Worm (Caenorhabditis elegans): ENCODE measurements around the gene B0507.4.

DNA sequence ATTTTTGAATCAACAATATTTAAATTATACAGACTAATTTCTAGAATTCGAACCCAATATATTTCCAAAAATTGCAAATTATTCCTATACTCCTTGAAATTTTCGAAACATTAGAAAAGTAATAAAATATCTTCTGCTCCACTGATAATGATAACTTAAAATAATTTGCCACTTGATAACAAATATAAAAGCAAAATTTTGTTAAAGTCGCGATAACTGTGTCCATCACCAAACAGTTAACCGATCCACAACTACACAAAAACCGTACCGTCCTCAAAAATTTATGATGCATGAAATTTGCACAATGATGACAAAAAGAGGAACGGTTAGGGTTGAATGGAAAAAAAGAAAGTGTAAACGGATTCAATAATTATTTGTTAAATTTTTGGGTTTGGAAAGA lies 43.7 kb downstream of the B0507.4 start:
- TF ChIP-seq nhr-237 (tag; optimal IDR thresholded peaks at IDR 0.05) (no peak), lin-15B (tag; optimal IDR thresholded peaks at IDR 0.05) (no peak), pax-3 (tag; optimal IDR thresholded peaks at IDR 0.05) (no peak), nhr-28 (tag; optimal IDR thresholded peaks at IDR 0.05) (no peak), nhr-84 (tag; optimal IDR thresholded peaks at IDR 0.05) (no peak), nhr-12 (tag; optimal IDR thresholded peaks at IDR 0.05) (no peak), nhr-90 (tag; optimal IDR thresholded peaks at IDR 0.05; ENCODE audit: poor library complexity) (no peak), jun-1 (tag; optimal IDR thresholded peaks at IDR 0.05) (no peak), snpc-4 (tag; optimal IDR thresholded peaks at IDR 0.05) (no peak), unc-62 (GFP tag; optimal IDR thresholded peaks at IDR 0.05) (no peak), ces-1 (GFP tag; optimal IDR thresholded peaks at IDR 0.05) (no peak), ceh-88 (GFP tag; IDR thresholded peaks at IDR 0.05) (no peak), nhr-47 (tag; optimal IDR thresholded peaks at IDR 0.05) (no peak), egl-27 (tag; optimal IDR thresholded peaks at IDR 0.05) (no peak)
